Fruit fly (Drosophila melanogaster): ENCODE data around the gene CG42371.
A peak's percentile ranks its signal among the peaks of the same experiment; 100 is the strongest.

The CG42371 gene

dm6 chr2L:2172460-2173121, 44.5 kb downstream of the CG42371 start (continued):
- TF ChIP-seq C15 (GFP tag; IDR thresholded peaks at IDR 0.05) (no peak), Blimp-1 (GFP tag; optimal IDR thresholded peaks at IDR 0.05) (peak; percentile 1), unc-4 (GFP tag; IDR thresholded peaks at IDR 0.05; ENCODE audit: partially characterized antibody) (no peak), grn (GFP tag; optimal IDR thresholded peaks at IDR 0.05) (peak; percentile 4), CG14710 (tag; optimal IDR thresholded peaks at IDR 0.05) (peak; percentile 8), NC2α (GFP tag; optimal IDR thresholded peaks at IDR 0.05) (no peak), Opbp (GFP tag; IDR thresholded peaks at IDR 0.05; ENCODE audit: partially characterized antibody) (no peak), ato (GFP tag; IDR thresholded peaks at IDR 0.05; ENCODE audit: partially characterized antibody) (no peak), MBD-R2 (GFP tag; IDR thresholded peaks at IDR 0.05) (no peak), HLH4C (GFP tag; IDR thresholded peaks at IDR 0.05; ENCODE audit: partially characterized antibody) (no peak), CG31365 (tag; optimal IDR thresholded peaks at IDR 0.05) (no peak), jing (GFP tag; optimal IDR thresholded peaks at IDR 0.05) (no peak), caup (GFP tag; optimal IDR thresholded peaks at IDR 0.05; ENCODE audit: severe bottlenecking) (no peak), tll (GFP tag; optimal IDR thresholded peaks at IDR 0.05) (no peak), zen (tag; optimal IDR thresholded peaks at IDR 0.05) (peak; percentile 54), ci (GFP tag; IDR thresholded peaks at IDR 0.05) (0 out of 3 replicates have a peak, but pooled peaks have one; percentile 8), Dip2 (GFP tag; IDR thresholded peaks at IDR 0.05) (no peak), pros (GFP tag; optimal IDR thresholded peaks at IDR 0.05) (peak; percentile 38), ATbp (GFP tag; optimal IDR thresholded peaks at IDR 0.05) (no peak), CG3163 (GFP tag; optimal IDR thresholded peaks at IDR 0.05) (no peak), CG13424 (tag; optimal IDR thresholded peaks at IDR 0.05) (no peak), BtbVII (GFP tag; optimal IDR thresholded peaks at IDR 0.05) (no peak), bsh (GFP tag; optimal IDR thresholded peaks at IDR 0.05) (peak in 1 of 2 experiments; percentile 36), pum (GFP tag; optimal IDR thresholded peaks at IDR 0.05) (no peak), knrl (GFP tag; IDR thresholded peaks at IDR 0.05; ENCODE audit: partially characterized antibody) (no peak), CG7745 (tag; optimal IDR thresholded peaks at IDR 0.05) (no peak), pfk (GFP tag; optimal IDR thresholded peaks at IDR 0.05) (no peak), CG1647 (GFP tag; optimal IDR thresholded peaks at IDR 0.05) (no peak), CG30403 (GFP tag; optimal IDR thresholded peaks at IDR 0.05) (peak; percentile 21), Lpt (GFP tag; optimal IDR thresholded peaks at IDR 0.05) (no peak), gfzf (GFP tag; optimal IDR thresholded peaks at IDR 0.05) (no peak), zf30C (GFP tag; optimal IDR thresholded peaks at IDR 0.05) (peak; percentile 43), Pdp1 (GFP tag; optimal IDR thresholded peaks at IDR 0.05) (peak in 1 of 2 experiments; percentile 37), CG4730 (GFP tag; IDR thresholded peaks at IDR 0.05) (no peak), sc (optimal IDR thresholded peaks at IDR 0.05) (no peak), sc (GFP tag; optimal IDR thresholded peaks at IDR 0.05) (no peak), CG6254 (GFP tag; optimal IDR thresholded peaks at IDR 0.05) (no peak), dmrt11E (tag; optimal IDR thresholded peaks at IDR 0.05) (peak; percentile 4), twi (tag; optimal IDR thresholded peaks at IDR 0.05) (no peak), CG11723 (GFP tag; optimal IDR thresholded peaks at IDR 0.05) (no peak), slbo (GFP tag; IDR thresholded peaks at IDR 0.05) (no peak), br (optimal IDR thresholded peaks at IDR 0.05) (no peak), CG7839 (tag; optimal IDR thresholded peaks at IDR 0.05) (peak; percentile 4), mirr (GFP tag; optimal IDR thresholded peaks at IDR 0.05) (no peak), psq (GFP tag; optimal IDR thresholded peaks at IDR 0.05) (no peak), tap (tag; optimal IDR thresholded peaks at IDR 0.05) (no peak), CG14965 (GFP tag; optimal IDR thresholded peaks at IDR 0.05; ENCODE audit: borderline replicate concordance) (no peak), ken (GFP tag; IDR thresholded peaks at IDR 0.05) (no peak), CG12391 (tag; optimal IDR thresholded peaks at IDR 0.05) (peak; percentile 20)

All from whole organism, embryonic.